Worm (Caenorhabditis elegans) whole organism, L4/young adult: ENCODE data around the gene nas-8.

Experiments
- W03F9.2 ChIP-seq: fragments of 150-350 bp; optimal IDR thresholded peaks from 2 replicates; lab custom pipeline; 2014; ENCODE audit warnings: missing biosample characterization, missing genetic modification characterization
- him-1 ChIP-seq: sonication (generic microtip); optimal IDR thresholded peaks from 2 replicates; lab custom pipeline; 2016; ENCODE audit warnings: missing genotype, missing genetic modification reagents, missing genetic modification characterization, missing compliant biosample characterization

ce11 chrIV:7067446-7067845 lies 47.3 kb upstream of the nas-8 start:
- TF ChIP-seq him-1 (tag; lab: Kevin White, UChicago) (no peak), W03F9.2 (tag; lab: Kevin White, UChicago) (no peak)
